Fruit fly (Drosophila melanogaster) whole organism, prepupa: ENCODE data around the gene Cpr97Eb.

Source experiments
- CG11902 ChIP-seq: fragments of 200-800 bp; sonication (Bioruptor generic); optimal IDR thresholded peaks from 3 replicates; lab custom pipeline; 2016; ENCODE audit warnings: missing biosample characterization, missing genetic modification characterization
- CG4318 ChIP-seq: fragments of 200-800 bp; sonication (Bioruptor generic); optimal IDR thresholded peaks from 3 replicates; lab custom pipeline; 2017; ENCODE audit warnings: missing biosample characterization, mild to moderate bottlenecking, missing genetic modification characterization
- Hr39 ChIP-seq: fragments of 200-800 bp; sonication (Bioruptor generic); optimal IDR thresholded peaks from 2 replicates; lab custom pipeline; 2016; ENCODE audit warnings: missing biosample characterization, missing genetic modification characterization
- Sox14 ChIP-seq: fragments of 200-800 bp; sonication (Bioruptor generic); optimal IDR thresholded peaks from 3 replicates; lab custom pipeline; 2016; ENCODE audit warnings: missing biosample characterization, missing genetic modification characterization

DNA sequence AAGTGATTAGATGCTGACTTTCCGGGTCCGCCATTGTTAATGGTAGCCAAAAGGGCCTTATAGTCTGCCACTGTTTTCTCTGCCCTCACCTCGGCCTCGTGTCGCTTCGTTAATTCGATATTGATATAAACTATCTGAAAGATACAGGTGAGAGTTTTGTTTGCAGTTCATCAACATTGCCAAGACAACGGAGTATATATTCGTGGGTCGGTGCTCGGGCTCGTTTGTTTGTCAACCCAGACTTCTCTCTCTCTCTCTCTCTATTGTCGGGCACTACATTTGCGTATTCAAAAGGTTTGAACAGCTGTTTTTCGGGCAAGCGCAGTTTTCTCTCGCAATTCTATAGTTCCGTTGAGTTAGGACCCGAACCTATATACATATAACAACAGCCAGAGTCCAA is 23.6 kb downstream of the Cpr97Eb start:
- TF ChIP-seq CG4318 (no peak), Hr39 (GFP tag; lab: Kevin White, UChicago) (no peak), Sox14 (no peak), CG11902 (GFP tag; lab: Kevin White, UChicago) (no peak)
